Worm (Caenorhabditis elegans) whole organism, L1 larva: Measurements from ENCODE around the gene C01G5.7.

Source experiments
- C16A3.4 ChIP-seq: fragments of 150-350 bp; optimal IDR thresholded peaks from 2 replicates; lab custom pipeline; 2014; ENCODE audit warnings: missing biosample characterization, missing genetic modification characterization
- F16B12.6 ChIP-seq: fragments of 150-350 bp; optimal IDR thresholded peaks from 2 replicates; lab custom pipeline; 2014; ENCODE audit warnings: missing biosample characterization, missing genetic modification characterization
- alr-1 ChIP-seq: fragments of 200-800 bp; sonication (Bioruptor generic); optimal IDR thresholded peaks from 2 replicates; lab custom pipeline; 2018; ENCODE audit warnings: borderline replicate concordance, mild to moderate bottlenecking, missing genetic modification characterization, missing compliant biosample characterization
- aly-2 ChIP-seq: fragments of 150-350 bp; optimal IDR thresholded peaks from 2 replicates; lab custom pipeline; 2014; ENCODE audit warnings: missing biosample characterization, missing genetic modification characterization
- ceh-63 ChIP-seq: fragments of 200-800 bp; sonication (Bioruptor generic); optimal IDR thresholded peaks from 2 replicates; lab custom pipeline; 2018; ENCODE audit warnings: mild to moderate bottlenecking, missing genetic modification characterization, missing compliant biosample characterization
- ces-1 ChIP-seq: fragments of 150-350 bp; optimal IDR thresholded peaks from 2 replicates; lab custom pipeline; 2014; ENCODE audit warnings: missing biosample characterization, missing genetic modification reagents, missing genetic modification characterization
- dpl-1 ChIP-seq, 3 experiments: fragments of 150-350 bp in 2 of 3; sonication (generic microtip) in 1 of 3; optimal IDR thresholded peaks; 2 replicates each; lab custom pipeline; 2014 to 2017; ENCODE audit warnings: missing biosample characterization in 3 of 3, missing genetic modification characterization in 3 of 3, missing genetic modification reagents in 3 of 3
- efl-1 ChIP-seq, 4 experiments: fragments of 150-350 bp; optimal IDR thresholded peaks in 3 of 4; peaks in 1 of 4; 1 replicate in 1 of 4; 2 replicates in 3 of 4; lab custom pipeline; 2014; ENCODE audit warnings: missing biosample characterization in 2 of 4, missing genetic modification characterization in 2 of 4, missing genetic modification reagents in 2 of 4
- efl-3 ChIP-seq: fragments of 200-800 bp; sonication (Bioruptor generic); optimal IDR thresholded peaks from 2 replicates; lab custom pipeline; 2018; ENCODE audit warnings: mild to moderate bottlenecking, missing genetic modification characterization, missing compliant biosample characterization
- egl-27 ChIP-seq, 2 experiments: fragments of 150-350 bp in 1 of 2; sonication (generic microtip); optimal IDR thresholded peaks; 3 replicates each; lab custom pipeline; 2017 to 2018; ENCODE audit warnings: missing biosample characterization in 2 of 2, missing genetic modification characterization in 2 of 2, missing genetic modification reagents in 2 of 2
- elt-2 ChIP-seq: sonication (generic microtip); optimal IDR thresholded peaks from 2 replicates; lab custom pipeline; 2016; ENCODE audit warnings: missing genetic modification characterization, mild to moderate bottlenecking, inconsistent platforms, missing compliant biosample characterization, missing genetic modification reagents
- elt-3 ChIP-seq, 6 experiments: fragments of 150-350 bp in 1 of 6; sonication (generic microtip); optimal IDR thresholded peaks; 2 replicates each; lab custom pipeline; 2017 to 2018; ENCODE audit warnings: missing biosample characterization in 6 of 6, missing genetic modification characterization in 6 of 6, inconsistent platforms in 1 of 6
- fkh-10 ChIP-seq: sonication (generic microtip); optimal IDR thresholded peaks from 2 replicates; lab custom pipeline; 2017; ENCODE audit warnings: missing biosample characterization, missing genetic modification reagents, missing genetic modification characterization
- fos-1 ChIP-seq: fragments of 150-350 bp; optimal IDR thresholded peaks from 2 replicates; lab custom pipeline; 2014; ENCODE audit warnings: missing biosample characterization, missing genetic modification characterization
- hlh-4 ChIP-seq: sonication (generic microtip); optimal IDR thresholded peaks from 2 replicates; lab custom pipeline; 2016; ENCODE audit warnings: mild to moderate bottlenecking, missing genetic modification characterization, missing compliant biosample characterization
- hpl-2 ChIP-seq: fragments of 150-350 bp; optimal IDR thresholded peaks from 2 replicates; lab custom pipeline; 2014; ENCODE audit warnings: missing biosample characterization, missing genetic modification reagents, missing genetic modification characterization
- jun-1 ChIP-seq: fragments of 150-350 bp; optimal IDR thresholded peaks from 2 replicates; lab custom pipeline; 2014; ENCODE audit warnings: missing biosample characterization, missing genetic modification reagents, missing genetic modification characterization
- lin-13 ChIP-seq: fragments of 150-350 bp; optimal IDR thresholded peaks from 2 replicates; lab custom pipeline; 2014; ENCODE audit warnings: missing biosample characterization, missing genetic modification reagents, missing genetic modification characterization
- lin-15B ChIP-seq: fragments of 150-350 bp; sonication (generic microtip); optimal IDR thresholded peaks from 3 replicates; lab custom pipeline; 2014; ENCODE audit warnings: missing biosample characterization, missing genetic modification characterization
- lir-3 ChIP-seq: sonication (generic microtip); optimal IDR thresholded peaks from 2 replicates; lab custom pipeline; 2016; ENCODE audit warnings: mild to moderate bottlenecking, missing genetic modification characterization, moderate library complexity, missing compliant biosample characterization; ENCODE audit not compliant: poor library complexity
- nhr-11 ChIP-seq: fragments of 150-350 bp; optimal IDR thresholded peaks from 2 replicates; lab custom pipeline; 2014; ENCODE audit warnings: missing biosample characterization, missing genetic modification characterization
- nhr-12 ChIP-seq: sonication (generic microtip); optimal IDR thresholded peaks from 2 replicates; lab custom pipeline; 2017; ENCODE audit warnings: missing biosample characterization, missing genetic modification characterization
- nhr-20 ChIP-seq: sonication (generic microtip); optimal IDR thresholded peaks from 2 replicates; lab custom pipeline; 2016; ENCODE audit warnings: mild to moderate bottlenecking, missing genetic modification characterization, missing compliant biosample characterization
- nhr-237 ChIP-seq: fragments of 150-350 bp; optimal IDR thresholded peaks from 2 replicates; lab custom pipeline; 2014; ENCODE audit warnings: missing biosample characterization, missing genetic modification characterization
- nhr-71 ChIP-seq: sonication (generic microtip); optimal IDR thresholded peaks from 2 replicates; lab custom pipeline; 2016; ENCODE audit warnings: mild to moderate bottlenecking, missing genetic modification characterization, moderate library complexity, missing compliant biosample characterization
- nhr-84 ChIP-seq: sonication (generic microtip); optimal IDR thresholded peaks from 2 replicates; lab custom pipeline; 2017; ENCODE audit warnings: missing biosample characterization, missing genetic modification characterization
- nhr-85 ChIP-seq: sonication (generic microtip); peaks from one replicate; lab custom pipeline; 2016; ENCODE audit warnings: missing genetic modification characterization, inconsistent platforms, missing compliant biosample characterization
- pag-3 ChIP-seq: sonication (generic microtip); optimal IDR thresholded peaks from 2 replicates; lab custom pipeline; 2017; ENCODE audit warnings: missing genetic modification characterization, mild to moderate bottlenecking, missing compliant biosample characterization, antibody characterized with exemption, borderline replicate concordance; ENCODE audit not compliant: insufficient read depth
- snpc-4 ChIP-seq: fragments of 150-350 bp; optimal IDR thresholded peaks from 2 replicates; lab custom pipeline; 2014; ENCODE audit warnings: missing biosample characterization, missing genetic modification characterization
- sox-4 ChIP-seq: sonication (generic microtip); optimal IDR thresholded peaks from 2 replicates; lab custom pipeline; 2016; ENCODE audit warnings: missing genetic modification characterization, missing compliant biosample characterization
- sup-37 ChIP-seq: fragments of 200-800 bp; sonication (Bioruptor generic); optimal IDR thresholded peaks from 2 replicates; lab custom pipeline; 2018; ENCODE audit warnings: mild to moderate bottlenecking, missing genetic modification characterization, missing compliant biosample characterization
- swsn-7 ChIP-seq: sonication (generic microtip); optimal IDR thresholded peaks from 2 replicates; lab custom pipeline; 2016; ENCODE audit warnings: missing genetic modification characterization, missing compliant biosample characterization
- unc-130 ChIP-seq: fragments of 150-350 bp; optimal IDR thresholded peaks from 2 replicates; lab custom pipeline; 2017; ENCODE audit warnings: missing biosample characterization, missing genetic modification characterization, inconsistent platforms
- unc-30 ChIP-seq: sonication (generic microtip); optimal IDR thresholded peaks from 2 replicates; lab custom pipeline; 2017; ENCODE audit warnings: missing biosample characterization, missing genetic modification characterization
- unc-86 ChIP-seq: sonication (generic microtip); optimal IDR thresholded peaks from 2 replicates; lab custom pipeline; 2016; ENCODE audit warnings: missing genetic modification characterization, missing compliant biosample characterization
- vab-15 ChIP-seq: sonication (generic microtip); optimal IDR thresholded peaks from 2 replicates; lab custom pipeline; 2017; ENCODE audit warnings: missing genotype, mild to moderate bottlenecking, missing genetic modification characterization, missing compliant biosample characterization
- zag-1 ChIP-seq: fragments of 150-350 bp; optimal IDR thresholded peaks from 2 replicates; lab custom pipeline; 2014; ENCODE audit warnings: missing biosample characterization, missing genetic modification characterization
- zip-4 ChIP-seq: fragments of 200-800 bp; sonication (Bioruptor generic); optimal IDR thresholded peaks from 2 replicates; lab custom pipeline; 2018; ENCODE audit warnings: mild to moderate bottlenecking, missing genetic modification characterization, moderate library complexity, missing compliant biosample characterization
- ztf-11 ChIP-seq, 2 experiments: sonication (generic microtip); optimal IDR thresholded peaks; 2 replicates each; lab custom pipeline; 2016 to 2017; ENCODE audit warnings: missing genetic modification characterization in 2 of 2, missing biosample characterization in 1 of 2, missing compliant biosample characterization in 1 of 2
- ztf-4 ChIP-seq: fragments of 150-350 bp; optimal IDR thresholded peaks from 2 replicates; lab custom pipeline; 2014; ENCODE audit warnings: missing biosample characterization, missing genetic modification characterization

Gene C01G5.7

DNA sequence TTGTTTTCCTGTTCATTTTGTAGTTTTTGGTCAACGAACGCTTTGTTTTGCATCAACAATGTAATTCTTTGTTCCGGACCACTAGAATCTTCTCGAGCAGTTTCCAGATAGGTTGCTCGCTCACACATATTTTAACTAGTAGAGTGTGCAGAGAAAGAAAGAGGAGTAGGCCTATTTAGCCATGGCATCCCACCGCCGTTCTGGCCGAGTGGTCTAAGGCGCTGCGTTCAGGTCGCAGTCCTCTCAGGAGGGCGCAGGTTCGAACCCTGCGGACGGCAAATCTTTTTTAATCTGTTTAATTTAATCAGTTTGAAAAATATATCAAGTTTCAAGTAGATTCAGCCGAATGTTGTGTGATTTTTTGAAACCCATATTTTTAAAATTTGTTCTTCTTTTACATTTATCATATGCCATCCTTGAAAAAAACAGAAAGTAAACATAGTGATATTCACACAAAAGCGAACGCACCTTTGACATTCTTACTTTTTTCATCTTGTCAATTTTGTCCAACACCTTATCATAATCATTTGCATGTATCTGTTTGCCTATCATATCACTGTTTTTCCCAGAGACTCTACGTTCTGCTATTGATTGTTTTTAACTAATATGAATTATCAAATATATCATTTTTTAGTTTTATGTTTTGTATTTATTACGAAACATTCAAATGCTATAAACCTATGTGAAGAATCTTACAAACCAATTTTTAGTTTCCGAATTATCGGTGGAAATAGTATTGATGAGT is 38.8 kb downstream of the C01G5.7 start, which contains the start of gene try-3 (continued):
- no peak for TF ChIP-seq egl-27 (tag; optimal IDR thresholded peaks at IDR 0.05; lab: Kevin White, UChicago)
- TF ChIP-seq F16B12.6, result peak; percentile 2
- no peak for TF ChIP-seq nhr-12 (tag; lab: Kevin White, UChicago)
- TF ChIP-seq elt-2 (tag; lab: Kevin White, UChicago), result peak; percentile 5
- no peak for TF ChIP-seq hpl-2 (GFP tag; lab: Kevin White, UChicago)
- peak; percentile 65 for TF ChIP-seq C16A3.4 (tag; lab: Kevin White, UChicago)
- peak; percentile 46 to 59 (median 48) for TF ChIP-seq dpl-1 (GFP tag; optimal IDR thresholded peaks at IDR 0.05; lab: Kevin White, UChicago)
- TF ChIP-seq ceh-63 (GFP tag; lab: Kevin White, UChicago), result no peak
- peak; percentile 29 for TF ChIP-seq lin-15B (tag; lab: Kevin White, UChicago)
- TF ChIP-seq elt-3 (tag; optimal IDR thresholded peaks at IDR 0.05; lab: Kevin White, UChicago), result peak in 3 of 6 experiments; percentile 6 to 30 (median 13)
- no peak for TF ChIP-seq nhr-11 (tag; lab: Kevin White, UChicago)
- peak; percentile 22 for TF ChIP-seq nhr-237 (tag; lab: Kevin White, UChicago)

DNA sequence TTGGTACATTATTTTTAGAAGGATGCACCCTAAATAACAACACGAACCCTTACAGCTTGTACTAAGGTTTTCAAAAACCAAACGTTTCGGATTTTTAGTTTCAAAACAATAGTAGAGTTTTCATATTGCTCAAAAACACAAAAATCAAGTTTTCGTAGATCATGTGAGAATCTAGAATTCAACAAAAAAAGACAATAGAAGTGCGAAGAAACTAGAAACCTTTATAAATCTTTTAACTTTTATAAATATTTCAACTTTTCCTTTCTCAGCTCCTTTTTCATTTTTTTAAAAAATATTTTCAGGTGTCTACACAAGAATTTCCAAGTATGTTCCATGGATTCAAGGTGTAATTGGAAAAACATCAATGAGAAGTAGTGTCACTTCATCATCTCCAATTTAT is 42.5 kb downstream of the C01G5.7 start, which contains the start of gene best-9:
best-9 (plus strand) TSS at position 301 of the 400 bp plus-strand sequence.
- TF ChIP-seq ztf-11 (tag; optimal IDR thresholded peaks at IDR 0.05; lab: Kevin White, UChicago), result no peak
- TF ChIP-seq sox-4 (tag; lab: Kevin White, UChicago), result no peak
- no peak for TF ChIP-seq fkh-10 (GFP tag; lab: Kevin White, UChicago)
- TF ChIP-seq zag-1 (tag; lab: Kevin White, UChicago), result no peak
- TF ChIP-seq snpc-4 (tag; lab: Kevin White, UChicago), result no peak
- no peak for TF ChIP-seq efl-1 (optimal IDR thresholded peaks at IDR 0.05; lab: Kevin White, UChicago)
- no peak for TF ChIP-seq efl-1 (GFP tag; optimal IDR thresholded peaks at IDR 0.05 in 1 of 2; lab: Kevin White, UChicago)
- TF ChIP-seq sup-37, result no peak
- no peak for TF ChIP-seq lin-13 (GFP tag; lab: Kevin White, UChicago)
- TF ChIP-seq lir-3 (tag; lab: Kevin White, UChicago), result no peak
- no peak for TF ChIP-seq unc-30 (tag; lab: Kevin White, UChicago)
- no peak for TF ChIP-seq fos-1 (tag; lab: Kevin White, UChicago)
- TF ChIP-seq zip-4 (GFP tag; lab: Kevin White, UChicago), result no peak
- TF ChIP-seq nhr-85 (tag; lab: Kevin White, UChicago), result no peak
- no peak for TF ChIP-seq ztf-4
- TF ChIP-seq, all 84 proteins: peak for 0

DNA sequence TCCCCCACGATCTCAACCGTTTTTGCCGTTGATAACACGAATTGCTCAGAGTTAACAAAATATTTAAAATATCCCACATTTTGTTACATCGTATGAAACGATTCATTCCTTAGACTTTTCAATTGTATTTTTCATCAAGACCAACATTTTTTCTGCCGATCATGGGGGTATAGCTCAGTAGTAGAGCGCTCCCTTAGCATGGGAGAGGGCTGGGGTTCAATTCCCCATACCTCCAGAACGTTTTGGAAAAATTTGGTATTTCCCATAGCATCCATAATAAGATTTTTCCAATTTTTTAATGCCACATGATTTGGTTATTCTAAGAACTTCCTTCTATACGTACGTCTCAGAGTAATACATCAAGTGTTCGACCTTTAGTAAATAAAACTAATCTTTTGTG is 44.1 kb downstream of the C01G5.7 start:
- TF ChIP-seq unc-130, result no peak
- no peak for TF ChIP-seq alr-1 (tag; lab: Kevin White, UChicago)
- no peak for TF ChIP-seq nhr-20 (tag; lab: Kevin White, UChicago)
- TF ChIP-seq jun-1 (tag; lab: Kevin White, UChicago), result no peak
- TF ChIP-seq nhr-71, result no peak
- no peak for TF ChIP-seq efl-3
- no peak for TF ChIP-seq vab-15 (tag; lab: Kevin White, UChicago)
- no peak for TF ChIP-seq nhr-84
- no peak for TF ChIP-seq ces-1
- no peak for TF ChIP-seq hlh-4 (tag; lab: Kevin White, UChicago)
- TF ChIP-seq pag-3 (tag; lab: Kevin White, UChicago), result no peak
- no peak for TF ChIP-seq egl-27 (tag; optimal IDR thresholded peaks at IDR 0.05; lab: Kevin White, UChicago)
- TF ChIP-seq F16B12.6, result no peak
- TF ChIP-seq unc-86 (tag; lab: Kevin White, UChicago), result no peak
- TF ChIP-seq elt-3 (tag; optimal IDR thresholded peaks at IDR 0.05; lab: Kevin White, UChicago), result no peak
- TF ChIP-seq lin-15B (tag; lab: Kevin White, UChicago), result no peak
- no peak for TF ChIP-seq zip-4 (GFP tag; lab: Kevin White, UChicago)
- no peak for TF ChIP-seq elt-2 (tag; lab: Kevin White, UChicago)
- no peak for TF ChIP-seq aly-2
- no peak for TF ChIP-seq swsn-7 (tag; lab: Kevin White, UChicago)
